Worm (Caenorhabditis elegans): ENCODE results near the gene Y39A1A.22.

Y39A1A.22 gene

ce11 chrIII:10711192-10711673, 4.4 kb upstream of the Y39A1A.22 start, which contains the start of gene W09D10.5:
W09D10.5 (minus strand) TSS chrIII:10711536.
- peak; percentile 39; the same call in 1 of the 2 replicates for TF ChIP-seq K11D2.4 (GFP tag; IDR thresholded peaks at IDR 0.05)
- no peak for TF ChIP-seq zfh-2 (GFP tag; conservative IDR thresholded peaks at IDR 0.05)
- TF ChIP-seq lin-26 (GFP tag; IDR thresholded peaks at IDR 0.05), result no peak
- TF ChIP-seq Y56A3A.18 (GFP tag; IDR thresholded peaks at IDR 0.05), result peak; percentile 63; the same call in 1 of the 2 replicates
- TF ChIP-seq Y67H2A.10 (GFP tag; conservative IDR thresholded peaks at IDR 0.05), result 0 out of 2 replicates have a peak, but pooled peaks have one; percentile 27
- TF ChIP-seq atf-7 (tag; optimal IDR thresholded peaks at IDR 0.05), result peak; percentile 38
- TF ChIP-seq fkh-3 (tag; optimal IDR thresholded peaks at IDR 0.05), result no peak
- TF ChIP-seq tbx-9 (tag; optimal IDR thresholded peaks at IDR 0.05; ENCODE audit: borderline replicate concordance), result no peak
- 0 out of 2 replicates have a peak, but pooled peaks have one; percentile 8 for TF ChIP-seq nhr-120 (GFP tag; IDR thresholded peaks at IDR 0.05)
- TF ChIP-seq snpc-1.3 (tag; optimal IDR thresholded peaks at IDR 0.05; ENCODE audit: insufficient read depth), result no peak
- TF ChIP-seq ceh-58 (GFP tag; IDR thresholded peaks at IDR 0.05), result no peak
- TF ChIP-seq madf-8 (GFP tag; conservative IDR thresholded peaks at IDR 0.05), result no peak
- TF ChIP-seq ama-1 (optimal IDR thresholded peaks at IDR 0.05), result peak; percentile 82
- no peak for TF ChIP-seq ama-1 (GFP tag; optimal IDR thresholded peaks at IDR 0.05)
- TF ChIP-seq B0336.3 (GFP tag; IDR thresholded peaks at IDR 0.05), result peak; percentile 78
- TF ChIP-seq T26A5.8 (tag; optimal IDR thresholded peaks at IDR 0.05), result no peak
- no peak for TF ChIP-seq F10E7.11 (tag; optimal IDR thresholded peaks at IDR 0.05)
- TF ChIP-seq ceh-100 (GFP tag; IDR thresholded peaks at IDR 0.05), result peak; percentile 20; the same call in 1 of the 2 replicates
- no peak for TF ChIP-seq ccch-3 (GFP tag; optimal IDR thresholded peaks at IDR 0.05)
- no peak; the same call in 1 of the 2 replicates for TF ChIP-seq aptf-3 (GFP tag; IDR thresholded peaks at IDR 0.05)
- TF ChIP-seq sea-2 (GFP tag; IDR thresholded peaks at IDR 0.05), result no peak
- TF ChIP-seq mxl-1 (tag; optimal IDR thresholded peaks at IDR 0.05), result no peak
- no peak for TF ChIP-seq mes-4 (tag; optimal IDR thresholded peaks at IDR 0.05)
- no peak for TF ChIP-seq egl-18 (GFP tag; IDR thresholded peaks at IDR 0.05)
- no peak for TF ChIP-seq egrh-3 (GFP tag; IDR thresholded peaks at IDR 0.05)
- no peak for TF ChIP-seq tbp1 (GFP tag; optimal IDR thresholded peaks at IDR 0.05)
- TF ChIP-seq hmg-20 (GFP tag; IDR thresholded peaks at IDR 0.05), result no peak
- no peak for TF ChIP-seq D2030.7 (GFP tag; IDR thresholded peaks at IDR 0.05)
- TF ChIP-seq madf-10 (tag; optimal IDR thresholded peaks at IDR 0.05), result peak; percentile 18
- TF ChIP-seq rec-8 (tag; optimal IDR thresholded peaks at IDR 0.05), result no peak
- TF ChIP-seq madf-6 (GFP tag; IDR thresholded peaks at IDR 0.05), result peak; percentile 30; the same call in 1 of the 2 replicates
- 0 out of 2 replicates have a peak, but pooled peaks have one; percentile 12 for TF ChIP-seq C17E4.6 (GFP tag; IDR thresholded peaks at IDR 0.05)
- TF ChIP-seq attf-3 (GFP tag; conservative IDR thresholded peaks at IDR 0.05), result no peak
- no peak for TF ChIP-seq Y95B8A.8 (GFP tag; IDR thresholded peaks at IDR 0.05)
- no peak for TF ChIP-seq bed-2 (GFP tag; IDR thresholded peaks at IDR 0.05)
- peak; percentile 7 for TF ChIP-seq K12H6.12 (tag; optimal IDR thresholded peaks at IDR 0.05)
- TF ChIP-seq dpff-1 (tag; optimal IDR thresholded peaks at IDR 0.05), result no peak
- peak; percentile 42; the same call in 1 of the 2 replicates for TF ChIP-seq Y53G8AR.9 (GFP tag; conservative IDR thresholded peaks at IDR 0.05)
- TF ChIP-seq dox-1 (GFP tag; IDR thresholded peaks at IDR 0.05), result peak; percentile 62; the same call in 1 of the 2 replicates
- peak; percentile 15 for TF ChIP-seq gei-17 (GFP tag; optimal IDR thresholded peaks at IDR 0.05)
- peak; percentile 57 for TF ChIP-seq B0035.1 (tag; optimal IDR thresholded peaks at IDR 0.05)
- peak; percentile 63 for TF ChIP-seq pha-4 (tag; optimal IDR thresholded peaks at IDR 0.05)
- TF ChIP-seq ztf-26 (tag; optimal IDR thresholded peaks at IDR 0.05), result no peak
- TF ChIP-seq ceh-91 (GFP tag; IDR thresholded peaks at IDR 0.05), result no peak
- TF ChIP-seq akir-1 (GFP tag; optimal IDR thresholded peaks at IDR 0.05), result no peak
- no peak for TF ChIP-seq F23B12.7 (tag; optimal IDR thresholded peaks at IDR 0.05; ENCODE audit: insufficient read depth)
- TF ChIP-seq let-607 (tag; optimal IDR thresholded peaks at IDR 0.05), result no peak
- peak; percentile 57; the same call in 1 of the 2 replicates for TF ChIP-seq ekl-4 (GFP tag; IDR thresholded peaks at IDR 0.05)
- no peak for TF ChIP-seq lin-35 (GFP tag; optimal IDR thresholded peaks at IDR 0.05)
